Fruit fly (Drosophila melanogaster) whole organism, embryonic: Measurements from ENCODE around the gene sinu.

Experiments used
- Atf3 ChIP-seq: fragments of 200-800 bp; sonication (Bioruptor generic); optimal IDR thresholded peaks from 3 replicates; lab custom pipeline; 2016; ENCODE audit warnings: missing biosample characterization, missing genetic modification characterization
- BtbVII ChIP-seq: fragments of 200-800 bp; sonication (Bioruptor generic); optimal IDR thresholded peaks from 3 replicates; lab custom pipeline; 2017; ENCODE audit warnings: missing biosample characterization, mild to moderate bottlenecking, missing genetic modification characterization
- Bteb2 ChIP-seq: fragments of 200-800 bp; sonication (Bioruptor generic); optimal IDR thresholded peaks from 2 replicates; lab custom pipeline; 2016; ENCODE audit warnings: missing biosample characterization, missing genetic modification characterization
- CG10321 ChIP-seq: fragments of 200-800 bp; sonication (Bioruptor generic); IDR thresholded peaks from 2 replicates; pipeline ENCODE4 v1.3.6; 2022; ENCODE audit warnings: missing biosample characterization, missing genetic modification characterization
- CG10565 ChIP-seq: fragments of 200-800 bp; sonication (Bioruptor generic); optimal IDR thresholded peaks from 3 replicates; lab custom pipeline; 2016; ENCODE audit warnings: missing biosample characterization, mild to moderate bottlenecking, missing genetic modification characterization
- CG11247 ChIP-seq: fragments of 200-800 bp; sonication (Bioruptor generic); IDR thresholded peaks from 2 replicates; pipeline ENCODE4 v1.3.6; 2022; ENCODE audit warnings: missing biosample characterization, missing genetic modification characterization
- CG1603 ChIP-seq: fragments of 200-800 bp; sonication (Bioruptor generic); optimal IDR thresholded peaks from 2 replicates; lab custom pipeline; 2019; ENCODE audit warnings: missing biosample characterization, mild to moderate bottlenecking, missing genetic modification characterization, moderate library complexity
- CG16779 ChIP-seq: fragments of 200-800 bp; sonication (Bioruptor generic); IDR thresholded peaks from 2 replicates; pipeline ENCODE4 v1.3.6; 2022; ENCODE audit warnings: missing biosample characterization, missing genetic modification characterization
- CG2712 ChIP-seq: fragments of 200-800 bp; optimal IDR thresholded peaks from 3 replicates; lab custom pipeline; 2019; ENCODE audit warnings: missing biosample characterization, mild to moderate bottlenecking, missing genetic modification characterization, moderate library complexity
- CG2889 ChIP-seq: fragments of 200-800 bp; sonication (Bioruptor generic); IDR thresholded peaks from 3 replicates; pipeline ENCODE4 v1.3.6; 2022; ENCODE audit warnings: missing biosample characterization, missing genetic modification characterization
- CG3065 ChIP-seq: fragments of 200-800 bp; sonication (Bioruptor generic); optimal IDR thresholded peaks from 2 replicates; lab custom pipeline; 2016; ENCODE audit warnings: missing biosample characterization, missing genetic modification characterization
- CG32767 ChIP-seq: fragments of 200-800 bp; sonication (Bioruptor generic); IDR thresholded peaks from 2 replicates; pipeline ENCODE4 v1.3.6; 2022; ENCODE audit warnings: missing biosample characterization, missing genetic modification characterization
- CG4404 ChIP-seq: fragments of 200-800 bp; sonication (Bioruptor generic); IDR thresholded peaks from 2 replicates; pipeline ENCODE4 v1.3.6; 2022; ENCODE audit warnings: missing biosample characterization, missing genetic modification characterization
- CG4707 ChIP-seq: fragments of 200-800 bp; sonication (Bioruptor generic); optimal IDR thresholded peaks from 2 replicates; lab custom pipeline; 2018; ENCODE audit warnings: missing biosample characterization, mild to moderate bottlenecking, missing genetic modification characterization, moderate library complexity
- CG4820 ChIP-seq: fragments of 200-800 bp; sonication (Bioruptor generic); optimal IDR thresholded peaks from 3 replicates; lab custom pipeline; 2016; ENCODE audit warnings: missing biosample characterization, missing genetic modification characterization
- CG6254 ChIP-seq: fragments of 200-800 bp; sonication (Bioruptor generic); optimal IDR thresholded peaks from 3 replicates; lab custom pipeline; 2017; ENCODE audit warnings: mild to moderate bottlenecking, missing biosample characterization, missing genetic modification reagents, missing genetic modification characterization
- CG6791 ChIP-seq: fragments of 200-800 bp; sonication (Bioruptor generic); IDR thresholded peaks from 3 replicates; pipeline ENCODE4 v1.3.6; 2022; ENCODE audit warnings: missing biosample characterization, missing genetic modification characterization; ENCODE audit not compliant: partially characterized antibody
- CG8765 ChIP-seq: fragments of 200-800 bp; sonication (Bioruptor generic); IDR thresholded peaks from 2 replicates; pipeline ENCODE4 v1.3.6; 2022; ENCODE audit warnings: missing biosample characterization, missing genetic modification characterization
- CG8944 ChIP-seq: fragments of 200-800 bp; sonication (Bioruptor generic); optimal IDR thresholded peaks from 3 replicates; lab custom pipeline; 2016; ENCODE audit warnings: missing biosample characterization, missing genetic modification characterization
- D19A ChIP-seq: fragments of 200-800 bp; optimal IDR thresholded peaks from 3 replicates; lab custom pipeline; 2019; ENCODE audit warnings: missing biosample characterization, mild to moderate bottlenecking, missing genetic modification characterization, moderate library complexity
- Dfd ChIP-seq, 2 experiments: fragments of >200 bp; optimal IDR thresholded peaks; 2 replicates each; lab custom pipeline; 2017; ENCODE audit warnings: missing biosample characterization in 2 of 2, missing genetic modification characterization in 2 of 2
- Dip3 ChIP-seq: fragments of 200-800 bp; sonication (Bioruptor generic); optimal IDR thresholded peaks from 3 replicates; lab custom pipeline; 2016; ENCODE audit warnings: missing biosample characterization, missing genetic modification characterization
- Drgx ChIP-seq: fragments of 200-800 bp; sonication (Bioruptor generic); IDR thresholded peaks from 2 replicates; pipeline ENCODE4 v1.3.6; 2022; ENCODE audit warnings: missing biosample characterization, missing genetic modification characterization
- E2f1 ChIP-seq: fragments of 200-800 bp; sonication (Bioruptor generic); IDR thresholded peaks from 2 replicates; pipeline ENCODE4 v1.3.6; 2022; ENCODE audit warnings: missing biosample characterization, missing genetic modification characterization
- Hmx ChIP-seq: fragments of 200-800 bp; sonication (Bioruptor generic); optimal IDR thresholded peaks from 2 replicates; lab custom pipeline; 2016; ENCODE audit warnings: missing biosample characterization, missing genetic modification characterization
- Lhr ChIP-seq: fragments of 200-800 bp; sonication (Bioruptor generic); optimal IDR thresholded peaks from 3 replicates; lab custom pipeline; 2017; ENCODE audit warnings: mild to moderate bottlenecking, missing biosample characterization, missing genetic modification reagents, missing genetic modification characterization
- NFAT ChIP-seq: fragments of 200-800 bp; sonication (Bioruptor generic); IDR thresholded peaks from 2 replicates; pipeline ENCODE4 v1.3.6; 2022; ENCODE audit warnings: missing biosample characterization, missing genetic modification characterization
- Oaz ChIP-seq: fragments of 200-800 bp; sonication (Bioruptor generic); IDR thresholded peaks from 2 replicates; pipeline ENCODE4 v1.3.6; 2022; ENCODE audit warnings: missing biosample characterization, missing genetic modification characterization
- Optix ChIP-seq: fragments of 200-800 bp; sonication (Bioruptor generic); IDR thresholded peaks from 3 replicates; pipeline ENCODE4 v1.3.6; 2022; ENCODE audit warnings: missing biosample characterization, missing genetic modification characterization
- Ravus ChIP-seq: fragments of 200-800 bp; sonication (Bioruptor generic); IDR thresholded peaks from 2 replicates; pipeline ENCODE4 v1.3.6; 2022; ENCODE audit warnings: missing biosample characterization, missing genetic modification characterization
- Rx ChIP-seq: fragments of 200-800 bp; sonication (Bioruptor generic); IDR thresholded peaks from 2 replicates; pipeline ENCODE4 v1.3.6; 2022; ENCODE audit warnings: missing biosample characterization, missing genetic modification characterization
- Side ChIP-seq: fragments of 200-800 bp; sonication (Bioruptor generic); optimal IDR thresholded peaks from 2 replicates; lab custom pipeline; 2016; ENCODE audit warnings: missing biosample characterization, missing genetic modification characterization
- Sox100B ChIP-seq: fragments of 200-800 bp; sonication (Bioruptor generic); optimal IDR thresholded peaks from 3 replicates; lab custom pipeline; 2018; ENCODE audit warnings: missing biosample characterization, mild to moderate bottlenecking, missing genetic modification characterization
- TFAM ChIP-seq: fragments of 200-800 bp; sonication (Bioruptor generic); optimal IDR thresholded peaks from 2 replicates; lab custom pipeline; 2017; ENCODE audit warnings: missing biosample characterization, missing genetic modification characterization, inconsistent platforms
- ac ChIP-seq: fragments of 200-800 bp; sonication (Bioruptor generic); optimal IDR thresholded peaks from 3 replicates; lab custom pipeline; 2017; ENCODE audit warnings: missing biosample characterization, mild to moderate bottlenecking, missing genetic modification characterization
- aop ChIP-seq: fragments of 200-800 bp; sonication (Bioruptor generic); IDR thresholded peaks from 2 replicates; pipeline ENCODE4 v1.3.6; 2022; ENCODE audit warnings: missing biosample characterization, missing genetic modification characterization
- ash1 ChIP-seq: fragments of 200-800 bp; sonication (Bioruptor generic); optimal IDR thresholded peaks from 2 replicates; lab custom pipeline; 2018; ENCODE audit warnings: missing biosample characterization, mild to moderate bottlenecking, missing genetic modification characterization
- br ChIP-seq: fragments of >200 bp; optimal IDR thresholded peaks from 2 replicates; lab custom pipeline; 2017
- cg ChIP-seq: fragments of 200-800 bp; sonication (Bioruptor generic); optimal IDR thresholded peaks from 3 replicates; lab custom pipeline; 2019; ENCODE audit warnings: missing biosample characterization, mild to moderate bottlenecking, missing genetic modification characterization, moderate library complexity
- dimm ChIP-seq: fragments of 200-800 bp; sonication (Bioruptor generic); IDR thresholded peaks from 2 replicates; pipeline ENCODE4 v1.3.6; 2022; ENCODE audit warnings: missing biosample characterization, missing genetic modification characterization
- dysf ChIP-seq: fragments of 200-800 bp; sonication (Bioruptor generic); IDR thresholded peaks from 3 replicates; pipeline ENCODE4 v1.3.6; 2022; ENCODE audit warnings: missing biosample characterization, missing genetic modification characterization
- en ChIP-seq: fragments of 200-800 bp; sonication (Bioruptor generic); optimal IDR thresholded peaks from 2 replicates; lab custom pipeline; 2016; ENCODE audit warnings: missing biosample characterization, missing genetic modification characterization
- eyg ChIP-seq: fragments of 200-800 bp; sonication (Bioruptor generic); optimal IDR thresholded peaks from 3 replicates; lab custom pipeline; 2016; ENCODE audit warnings: missing biosample characterization, missing genetic modification characterization
- fu2 ChIP-seq: fragments of 200-800 bp; sonication (Bioruptor generic); optimal IDR thresholded peaks from 2 replicates; lab custom pipeline; 2016; ENCODE audit warnings: missing biosample characterization, missing genetic modification characterization
- gem ChIP-seq: fragments of 200-800 bp; sonication (Bioruptor generic); optimal IDR thresholded peaks from 2 replicates; lab custom pipeline; 2019; ENCODE audit warnings: missing biosample characterization, mild to moderate bottlenecking, missing genetic modification characterization, moderate library complexity
- grn ChIP-seq: fragments of 200-800 bp; sonication (Bioruptor generic); optimal IDR thresholded peaks from 3 replicates; lab custom pipeline; 2017; ENCODE audit warnings: missing biosample characterization, missing genetic modification characterization
- gt ChIP-seq: fragments of 200-800 bp; sonication (Bioruptor generic); IDR thresholded peaks from 2 replicates; pipeline ENCODE4 v1.3.6; 2022; ENCODE audit warnings: missing biosample characterization, missing genetic modification characterization
- hkb ChIP-seq, 2 experiments: fragments of 200-800 bp in 1 of 2; fragments of >200 bp in 1 of 2; sonication (Bioruptor generic) in 1 of 2; IDR thresholded peaks in 1 of 2; optimal IDR thresholded peaks in 1 of 2; 2 replicates each; pipeline versions ENCODE4 v1.3.6 to Lab custom; 2017 to 2022; ENCODE audit warnings: missing biosample characterization in 1 of 2, missing genetic modification characterization in 1 of 2
- maf-S ChIP-seq: fragments of 200-800 bp; sonication (Bioruptor generic); optimal IDR thresholded peaks from 2 replicates; lab custom pipeline; 2016; ENCODE audit warnings: missing biosample characterization, missing genetic modification characterization
- mirr ChIP-seq: fragments of 200-800 bp; sonication (Bioruptor generic); optimal IDR thresholded peaks from 3 replicates; lab custom pipeline; 2018; ENCODE audit warnings: missing biosample characterization, mild to moderate bottlenecking, missing genetic modification characterization
- oc ChIP-seq: fragments of 200-800 bp; sonication (Bioruptor generic); optimal IDR thresholded peaks from 2 replicates; lab custom pipeline; 2018; ENCODE audit warnings: missing biosample characterization, mild to moderate bottlenecking, missing genetic modification characterization, moderate library complexity
- sd ChIP-seq: fragments of 200-800 bp; sonication (Bioruptor generic); optimal IDR thresholded peaks from 3 replicates; lab custom pipeline; 2018; ENCODE audit warnings: missing biosample characterization, mild to moderate bottlenecking, missing genetic modification characterization, moderate library complexity

The sinu gene

dm6 chr3L:5511959-5512358 lies 49.4 kb downstream of the sinu start (continued):
- peak; percentile 75 for TF ChIP-seq TFAM
- peak; percentile 73 for TF ChIP-seq CG32767 (GFP tag; lab: Robert Waterston, UW)
- TF ChIP-seq CG10565 (GFP tag; lab: Kevin White, UChicago): no peak
- TF ChIP-seq D19A (tag; lab: Kevin White, UChicago): no peak
- peak; percentile 66 for TF ChIP-seq CG4820
- peak; percentile 76 for TF ChIP-seq Optix (GFP tag; lab: Robert Waterston, UW)
- TF ChIP-seq fu2 (GFP tag; lab: Kevin White, UChicago): peak; percentile 82
- TF ChIP-seq Sox100B (GFP tag; lab: Kevin White, UChicago): peak; percentile 72
- no peak; the same call in 1 of the 2 replicates for TF ChIP-seq Ravus (GFP tag; lab: Robert Waterston, UW)
- peak; percentile 68 for TF ChIP-seq dimm (GFP tag; lab: Robert Waterston, UW)
- TF ChIP-seq Lhr (GFP tag; lab: Kevin White, UChicago): peak; percentile 88
- peak; percentile 82 for TF ChIP-seq en (GFP tag; lab: Kevin White, UChicago)
- peak; percentile 85 for TF ChIP-seq maf-S (GFP tag; lab: Kevin White, UChicago)
- peak; percentile 58 for TF ChIP-seq CG10321 (GFP tag; lab: Robert Waterston, UW)
- TF ChIP-seq CG8765 (GFP tag; lab: Robert Waterston, UW): no peak
- TF ChIP-seq Rx (GFP tag; lab: Robert Waterston, UW): peak; percentile 87
- peak; percentile 80 for TF ChIP-seq ash1 (GFP tag; lab: Kevin White, UChicago)
- TF ChIP-seq aop (GFP tag; lab: Robert Waterston, UW): peak; percentile 60
- TF ChIP-seq CG1603 (tag; lab: Kevin White, UChicago): peak; percentile 96
- TF ChIP-seq CG6254 (GFP tag; lab: Kevin White, UChicago): no peak
- no peak for TF ChIP-seq br
- peak; percentile 89 for TF ChIP-seq CG3065
- no peak for TF ChIP-seq Dfd (GFP tag; optimal IDR thresholded peaks at IDR 0.05; lab: Kevin White, UChicago)
- peak; percentile 27; the same call in 1 of the 2 replicates for TF ChIP-seq CG4404 (GFP tag; lab: Robert Waterston, UW)
- peak; percentile 59 for TF ChIP-seq CG8944 (GFP tag; lab: Kevin White, UChicago)
- TF ChIP-seq cg (GFP tag; lab: Kevin White, UChicago): no peak
- TF ChIP-seq mirr (GFP tag; lab: Kevin White, UChicago): peak; percentile 91
- peak; percentile 86 for TF ChIP-seq BtbVII
- peak; percentile 69 for TF ChIP-seq Atf3 (GFP tag; lab: Kevin White, UChicago)
- peak; percentile 71 for TF ChIP-seq gem (tag; lab: Kevin White, UChicago)
- TF ChIP-seq CG16779 (GFP tag; lab: Robert Waterston, UW): peak; percentile 51; the same call in 1 of the 2 replicates
- peak; percentile 83 for TF ChIP-seq grn (GFP tag; lab: Kevin White, UChicago)
- TF ChIP-seq gt: 0 out of 2 replicates have a peak, but pooled peaks have one; percentile 10
- TF ChIP-seq Drgx (GFP tag; lab: Robert Waterston, UW): no peak
- peak; percentile 86 for TF ChIP-seq CG11247 (GFP tag; lab: Robert Waterston, UW)
- TF ChIP-seq CG4707 (GFP tag; lab: Kevin White, UChicago): peak; percentile 86
- no peak for TF ChIP-seq CG2712 (tag; lab: Kevin White, UChicago)
- peak; percentile 82 for TF ChIP-seq NFAT
- peak; percentile 78; the same call in 2 of the 3 replicates for TF ChIP-seq dysf (GFP tag; lab: Robert Waterston, UW)
- TF ChIP-seq oc (tag; lab: Kevin White, UChicago): peak; percentile 87
- peak; percentile 80 for TF ChIP-seq Dip3 (GFP tag; lab: Kevin White, UChicago)
- TF ChIP-seq Oaz: peak; percentile 85
- peak; percentile 91 for TF ChIP-seq Bteb2
- TF ChIP-seq sd: no peak
- no peak for TF ChIP-seq CG6791
- TF ChIP-seq CG2889 (GFP tag; lab: Robert Waterston, UW): no peak
- peak; percentile 91 for TF ChIP-seq Side (GFP tag; lab: Kevin White, UChicago)
- peak; percentile 55; the same call in 1 of the 2 replicates for TF ChIP-seq E2f1
- peak; percentile 57 for TF ChIP-seq hkb (optimal IDR thresholded peaks at IDR 0.05; lab: Kevin White, UChicago)
- TF ChIP-seq hkb (GFP tag; IDR thresholded peaks at IDR 0.05; lab: Robert Waterston, UW): peak; percentile 89
- TF ChIP-seq Hmx (GFP tag; lab: Kevin White, UChicago): peak; percentile 37
- TF ChIP-seq ac (GFP tag; lab: Kevin White, UChicago): no peak
- peak; percentile 92 for TF ChIP-seq eyg (GFP tag; lab: Kevin White, UChicago)
